Worm (Caenorhabditis elegans) whole organism, mixed stage, embryonic: ENCODE data around the gene ceh-81.

Source experiments
- M03D4.4 ChIP-seq: sonication (generic microtip); optimal IDR thresholded peaks from 2 replicates; lab custom pipeline; 2017; ENCODE audit warnings: mild to moderate bottlenecking, missing genetic modification characterization, missing compliant biosample characterization
- bed-3 ChIP-seq: fragments of 200-800 bp; sonication (Bioruptor generic); optimal IDR thresholded peaks from 3 replicates; lab custom pipeline; 2018; ENCODE audit warnings: mild to moderate bottlenecking, missing genetic modification characterization, moderate library complexity, missing compliant biosample characterization
- blmp-1 ChIP-seq: fragments of 150-350 bp; optimal IDR thresholded peaks from 2 replicates; lab custom pipeline; 2014; ENCODE audit warnings: missing biosample characterization, missing genetic modification characterization
- ceh-39 ChIP-seq: fragments of 150-350 bp; optimal IDR thresholded peaks from 2 replicates; lab custom pipeline; 2014; ENCODE audit warnings: missing biosample characterization, missing genetic modification characterization
- ceh-43 ChIP-seq: fragments of 200-800 bp; sonication (Bioruptor generic); optimal IDR thresholded peaks from 2 replicates; lab custom pipeline; 2018; ENCODE audit warnings: mild to moderate bottlenecking, missing genetic modification characterization, moderate library complexity, missing compliant biosample characterization
- ceh-83 ChIP-seq: fragments of 200-800 bp; sonication (Bioruptor generic); optimal IDR thresholded peaks from 2 replicates; lab custom pipeline; 2018; ENCODE audit warnings: mild to moderate bottlenecking, missing genetic modification characterization, missing compliant biosample characterization
- ces-1 ChIP-seq: fragments of 150-350 bp; optimal IDR thresholded peaks from 2 replicates; lab custom pipeline; 2014; ENCODE audit warnings: missing biosample characterization, missing genetic modification reagents, missing genetic modification characterization
- cnd-1 ChIP-seq: fragments of 200-800 bp; sonication (Bioruptor generic); optimal IDR thresholded peaks from 2 replicates; lab custom pipeline; 2018; ENCODE audit warnings: mild to moderate bottlenecking, missing genetic modification characterization, missing compliant biosample characterization
- drap-1 ChIP-seq: fragments of 200-800 bp; sonication (Bioruptor generic); optimal IDR thresholded peaks from 3 replicates; lab custom pipeline; 2018; ENCODE audit warnings: mild to moderate bottlenecking, missing genetic modification characterization, missing compliant biosample characterization
- elt-1 ChIP-seq: sonication (generic microtip); optimal IDR thresholded peaks from 2 replicates; lab custom pipeline; 2017; ENCODE audit warnings: missing genetic modification characterization, mild to moderate bottlenecking, missing compliant biosample characterization, antibody characterized with exemption, moderate library complexity, borderline replicate concordance; ENCODE audit not compliant: insufficient read depth
- flh-1 ChIP-seq: fragments of 200-800 bp; sonication (Bioruptor generic); optimal IDR thresholded peaks from 2 replicates; lab custom pipeline; 2018; ENCODE audit warnings: mild to moderate bottlenecking, missing genetic modification characterization, moderate library complexity, missing compliant biosample characterization
- ham-2 ChIP-seq: fragments of 200-800 bp; sonication (Bioruptor generic); optimal IDR thresholded peaks from 2 replicates; lab custom pipeline; 2018; ENCODE audit warnings: mild to moderate bottlenecking, missing genetic modification characterization, missing compliant biosample characterization
- hlh-1 ChIP-seq: fragments of 150-350 bp; optimal IDR thresholded peaks from 2 replicates; lab custom pipeline; 2014; ENCODE audit warnings: missing biosample characterization, missing genetic modification reagents, missing genetic modification characterization
- lin-13 ChIP-seq: fragments of 150-350 bp; optimal IDR thresholded peaks from 2 replicates; lab custom pipeline; 2014; ENCODE audit warnings: missing biosample characterization, missing genetic modification characterization
- mab-5 ChIP-seq: fragments of 150-350 bp; optimal IDR thresholded peaks from 2 replicates; lab custom pipeline; 2014; ENCODE audit warnings: missing biosample characterization, missing genetic modification characterization
- mep-1 ChIP-seq: fragments of 150-350 bp; optimal IDR thresholded peaks from 2 replicates; lab custom pipeline; 2017; ENCODE audit warnings: missing biosample characterization, missing genetic modification reagents, missing genetic modification characterization, inconsistent platforms
- mls-2 ChIP-seq: sonication (generic microtip); optimal IDR thresholded peaks from 2 replicates; lab custom pipeline; 2016; ENCODE audit warnings: mild to moderate bottlenecking, missing genetic modification characterization, moderate library complexity, missing compliant biosample characterization
- nhr-2 ChIP-seq: fragments of 150-350 bp; optimal IDR thresholded peaks from 2 replicates; lab custom pipeline; 2014; ENCODE audit warnings: missing biosample characterization, missing genetic modification characterization
- nhr-76 ChIP-seq: sonication (generic microtip); optimal IDR thresholded peaks from 2 replicates; lab custom pipeline; 2017; ENCODE audit warnings: missing biosample characterization, missing genetic modification characterization
- pha-4 ChIP-seq: fragments of 150-350 bp; optimal IDR thresholded peaks from 2 replicates; lab custom pipeline; 2018; ENCODE audit warnings: missing biosample characterization, missing genetic modification reagents, missing genetic modification characterization
- sem-2 ChIP-seq: fragments of 200-800 bp; sonication (Bioruptor generic); optimal IDR thresholded peaks from 2 replicates; lab custom pipeline; 2018; ENCODE audit warnings: mild to moderate bottlenecking, missing genetic modification characterization, missing compliant biosample characterization
- snpc-4 ChIP-seq: fragments of 150-350 bp; optimal IDR thresholded peaks from 2 replicates; lab custom pipeline; 2014; ENCODE audit warnings: missing biosample characterization, missing genetic modification characterization
- sptf-1 ChIP-seq: sonication (generic microtip); optimal IDR thresholded peaks from 2 replicates; lab custom pipeline; 2017; ENCODE audit warnings: mild to moderate bottlenecking, missing genetic modification characterization, moderate library complexity, missing compliant biosample characterization
- tbx-8 ChIP-seq: fragments of 200-800 bp; sonication (Bioruptor generic); optimal IDR thresholded peaks from 2 replicates; lab custom pipeline; 2018; ENCODE audit warnings: mild to moderate bottlenecking, missing genetic modification characterization, moderate library complexity, missing compliant biosample characterization
- unc-120 ChIP-seq: sonication (generic microtip); optimal IDR thresholded peaks from 2 replicates; lab custom pipeline; 2017; ENCODE audit warnings: missing genetic modification characterization, missing compliant biosample characterization; ENCODE audit not compliant: poor library complexity, severe bottlenecking
- unc-39 ChIP-seq: fragments of 150-350 bp; optimal IDR thresholded peaks from 2 replicates; lab custom pipeline; 2014; ENCODE audit warnings: missing biosample characterization, missing genetic modification characterization
- zip-8 ChIP-seq: fragments of 150-350 bp; optimal IDR thresholded peaks from 2 replicates; lab custom pipeline; 2014; ENCODE audit warnings: missing biosample characterization, missing genetic modification characterization
- ztf-11 ChIP-seq: fragments of 150-350 bp; optimal IDR thresholded peaks from 2 replicates; lab custom pipeline; 2014; ENCODE audit warnings: missing biosample characterization, missing genetic modification characterization

ceh-81 gene

DNA sequence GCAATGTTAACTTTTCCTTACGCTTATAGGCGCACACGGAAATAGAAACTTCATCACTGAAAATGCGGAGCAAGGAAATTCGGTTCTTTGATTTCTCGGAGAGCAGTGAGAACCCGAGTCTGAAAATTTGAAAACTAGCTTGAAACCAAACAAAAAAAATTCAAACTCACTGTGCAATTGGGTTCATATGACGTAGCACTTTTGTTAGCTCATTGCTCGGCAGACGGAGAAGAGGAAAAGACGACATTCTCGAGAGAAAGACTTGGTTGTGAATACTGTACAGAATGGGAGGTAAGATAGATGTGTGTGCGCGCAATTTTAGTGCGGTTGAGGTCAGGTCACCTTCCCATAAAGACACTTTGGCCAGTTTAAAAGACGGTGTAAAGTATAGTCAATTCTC lies 20.2 kb downstream of the ceh-81 start, which contains the start of the genes F36H5.13 and F36H5.8:
TSS of gene F36H5.13 (minus strand) at position 101 of the 400 bp plus-strand sequence.
TSS of gene F36H5.8 (minus strand) at position 274 of the 400 bp plus-strand sequence.
- TF ChIP-seq ceh-83 (GFP tag; lab: Kevin White, UChicago) (no peak), ceh-39 (tag; lab: Kevin White, UChicago) (no peak), ces-1 (GFP tag; lab: Kevin White, UChicago) (no peak), mab-5 (tag; lab: Kevin White, UChicago) (no peak), ham-2 (GFP tag; lab: Kevin White, UChicago) (no peak), hlh-1 (tag; lab: Kevin White, UChicago) (no peak), elt-1 (tag; lab: Kevin White, UChicago) (no peak)

DNA sequence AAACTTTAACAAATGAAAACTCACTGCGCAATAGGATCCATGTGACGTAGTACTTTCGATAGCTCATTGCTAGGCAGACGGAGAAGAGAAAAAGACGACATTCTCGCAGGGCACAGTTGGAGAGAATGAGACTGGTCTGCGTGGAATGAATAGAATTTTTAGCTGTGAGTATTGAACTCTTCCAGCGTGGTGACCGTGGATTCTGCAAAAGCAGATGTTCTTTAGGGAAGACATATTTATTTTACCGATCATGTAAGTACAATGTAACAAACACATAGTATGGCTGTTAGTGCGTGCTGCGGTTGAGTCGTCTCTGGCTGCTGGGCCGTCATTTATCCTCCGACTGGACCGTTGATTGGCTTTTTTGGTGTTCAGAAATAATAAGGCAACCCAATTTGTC lies 22.8 kb downstream of the ceh-81 start, which contains the start of gene F36H5.9:
TSS of gene F36H5.9 (minus strand) at position 101 of the 400 bp plus-strand sequence.
- TF ChIP-seq ham-2 (GFP tag; lab: Kevin White, UChicago): no peak
- TF ChIP-seq ceh-39 (tag; lab: Kevin White, UChicago): no peak
- TF ChIP-seq sptf-1 (tag; lab: Kevin White, UChicago): no peak
- TF ChIP-seq blmp-1 (tag; lab: Kevin White, UChicago): no peak
- TF ChIP-seq unc-39: no peak
- no peak for TF ChIP-seq mep-1 (tag; lab: Kevin White, UChicago)
- TF ChIP-seq unc-120 (tag; lab: Kevin White, UChicago): no peak
- no peak for TF ChIP-seq ceh-43 (GFP tag; lab: Kevin White, UChicago)
- TF ChIP-seq drap-1: no peak
- no peak for TF ChIP-seq elt-1 (tag; lab: Kevin White, UChicago)
- TF ChIP-seq nhr-76 (tag; lab: Kevin White, UChicago): no peak
- no peak for TF ChIP-seq pha-4
- TF ChIP-seq, all 35 proteins: peak for 0

DNA sequence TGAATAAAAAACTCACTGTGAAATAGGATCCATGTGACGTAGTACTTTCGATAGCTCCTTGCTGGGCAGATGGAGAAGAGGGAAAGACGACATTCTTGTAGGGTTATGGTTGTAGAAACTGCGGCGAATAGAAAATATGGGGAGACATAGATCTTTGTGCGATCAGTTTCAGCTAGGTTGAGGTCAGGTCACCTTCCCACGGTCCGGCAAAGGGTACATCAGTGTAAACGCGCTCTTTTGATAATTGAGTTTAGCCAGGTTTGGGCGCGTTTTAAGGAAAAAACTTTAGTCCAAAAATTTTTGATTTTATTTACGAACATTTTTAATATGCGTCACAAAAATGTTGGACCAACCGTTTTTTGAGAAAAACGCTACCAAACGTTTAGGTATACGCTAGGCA lies 25.9 kb downstream of the ceh-81 start, which contains the start of gene F36H5.17:
TSS of gene F36H5.17 (minus strand) at position 101 of the 400 bp plus-strand sequence.
- TF ChIP-seq snpc-4 (tag; lab: Kevin White, UChicago) (no peak), sptf-1 (tag; lab: Kevin White, UChicago) (no peak), bed-3 (no peak), nhr-2 (tag; lab: Kevin White, UChicago) (no peak), drap-1 (no peak), tbx-8 (GFP tag; lab: Kevin White, UChicago) (no peak), nhr-76 (tag; lab: Kevin White, UChicago) (no peak)

DNA sequence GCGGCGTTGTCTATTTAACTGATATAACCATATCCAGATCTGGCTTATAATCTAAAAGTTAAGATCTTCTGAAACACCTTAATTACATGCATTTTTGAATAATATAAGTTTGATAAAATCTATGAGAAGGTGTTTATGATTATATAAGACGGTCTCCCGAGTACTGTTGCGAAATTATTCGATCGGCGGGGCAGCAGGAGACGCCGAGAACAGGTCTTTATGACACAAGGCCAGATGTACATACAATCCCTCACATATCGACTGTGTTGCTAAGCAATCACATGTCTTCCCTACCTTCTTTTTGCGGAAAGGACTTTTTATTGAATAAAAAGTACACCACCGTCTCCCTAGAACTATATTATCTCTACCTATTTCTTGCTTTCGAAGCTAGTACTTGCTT lies 26.4 kb downstream of the ceh-81 start, which contains the start of gene fbxb-53:
TSS of gene fbxb-53 (plus strand) at position 301 of the 400 bp plus-strand sequence.
- TF ChIP-seq ceh-83 (GFP tag; lab: Kevin White, UChicago): no peak
- TF ChIP-seq blmp-1 (tag; lab: Kevin White, UChicago): no peak
- TF ChIP-seq elt-1 (tag; lab: Kevin White, UChicago): peak; percentile 44
- TF ChIP-seq sem-2 (GFP tag; lab: Kevin White, UChicago): no peak

DNA sequence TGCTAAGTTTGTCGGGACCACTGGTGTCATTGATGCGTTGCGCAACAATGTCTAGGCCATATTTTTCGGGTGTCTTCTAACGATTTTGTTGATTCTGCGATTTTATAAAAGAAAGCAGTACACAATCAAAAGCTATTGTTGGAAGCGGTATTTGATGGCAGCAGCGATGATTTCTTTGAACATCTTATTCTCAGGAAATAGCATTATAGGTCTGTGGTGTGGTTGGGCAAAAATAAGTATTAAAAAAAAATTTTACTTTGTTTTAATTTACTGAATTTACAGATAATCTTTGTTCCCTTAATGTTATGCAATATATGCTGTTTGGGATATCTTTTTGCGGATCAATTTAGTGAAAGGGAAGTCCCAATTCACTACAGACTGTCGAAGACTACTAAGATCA lies 26.8 kb downstream of the ceh-81 start, which contains the start of gene F36H5.10:
TSS of gene F36H5.10 (plus strand) at position 301 of the 400 bp plus-strand sequence.
- TF ChIP-seq zip-8 (tag; lab: Kevin White, UChicago): peak; percentile 19
- no peak for TF ChIP-seq M03D4.4 (tag; lab: Kevin White, UChicago)

DNA sequence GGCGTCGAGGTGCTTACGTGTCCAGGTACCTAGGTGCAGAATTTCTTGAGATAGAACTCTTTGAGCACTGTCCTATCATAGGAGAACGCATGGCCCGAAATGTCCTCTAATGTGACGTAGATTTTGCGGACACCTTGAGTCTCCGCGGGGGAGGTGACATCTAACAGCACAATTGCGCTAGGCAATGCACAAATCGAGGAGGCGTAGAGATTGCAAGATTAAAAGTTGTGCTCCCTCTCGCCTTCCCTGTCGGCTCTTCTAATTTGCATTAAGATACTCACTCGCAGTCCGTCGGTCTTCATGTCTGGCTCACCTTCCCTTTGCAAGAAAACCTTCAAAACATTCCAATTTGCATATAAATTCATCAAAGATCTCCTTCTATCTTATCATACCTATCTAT lies 29.4 kb downstream of the ceh-81 start, which contains the start of gene F36H5.18:
TSS of gene F36H5.18 (plus strand) at position 301 of the 400 bp plus-strand sequence.
- TF ChIP-seq ztf-11 (tag; lab: Kevin White, UChicago) (no peak), mls-2 (tag; lab: Kevin White, UChicago) (no peak), M03D4.4 (tag; lab: Kevin White, UChicago) (no peak), hlh-1 (tag; lab: Kevin White, UChicago) (no peak), lin-13 (no peak), bed-3 (no peak), cnd-1 (no peak), snpc-4 (tag; lab: Kevin White, UChicago) (no peak), pha-4 (no peak), flh-1 (GFP tag; lab: Kevin White, UChicago) (no peak)
